Worm (Caenorhabditis elegans): ENCODE measurements around the gene K01A2.4.

ce11 chrII:347734-348133, 40.5 kb downstream of the K01A2.4 start, which contains the start of gene D1069.3:
- TF ChIP-seq snpc-1.2 (GFP tag; IDR thresholded peaks at IDR 0.05) (no peak), pha-4 (GFP tag; IDR thresholded peaks at IDR 0.05) (no peak), pha-4 (tag; optimal IDR thresholded peaks at IDR 0.05) (no peak), fos-1 (tag; optimal IDR thresholded peaks at IDR 0.05) (no peak), F49E8.2 (tag; optimal IDR thresholded peaks at IDR 0.05; ENCODE audit: borderline replicate concordance) (no peak), jun-1 (tag; optimal IDR thresholded peaks at IDR 0.05) (no peak), daf-12 (tag; optimal IDR thresholded peaks at IDR 0.05) (no peak), zag-1 (tag; optimal IDR thresholded peaks at IDR 0.05) (no peak), lin-15B (tag; optimal IDR thresholded peaks at IDR 0.05) (no peak)
